Worm (Caenorhabditis elegans) whole organism, L4 larva: Measurements from ENCODE around the gene hlh-31.
"Not testable (repeated sequence)": the region's sequence is repeated elsewhere in the genome, so short reads cannot be mapped to it uniquely, and the experiment has no call there.

Source experiments
- F37D6.2 ChIP-seq: sonication (generic microtip); optimal IDR thresholded peaks from 2 replicates; lab custom pipeline; 2016; ENCODE audit warnings: mild to moderate bottlenecking, missing genetic modification characterization, missing compliant biosample characterization
- ZK337.2 ChIP-seq: fragments of 200-800 bp; sonication (Bioruptor generic); IDR thresholded peaks from 2 replicates; pipeline ENCODE4 v1.3.6; 2022; ENCODE audit warnings: missing genetic modification reagents, missing genetic modification characterization, missing compliant biosample characterization
- ZK546.5 ChIP-seq, 2 experiments: sonication (generic microtip); optimal IDR thresholded peaks; 2 replicates each; lab custom pipeline; 2017; ENCODE audit warnings: missing biosample characterization in 2 of 2, missing genetic modification characterization in 2 of 2
- aha-1 ChIP-seq: fragments of 150-350 bp; peaks from one replicate; lab custom pipeline; 2014; ENCODE audit warnings: missing biosample characterization, missing genetic modification characterization
- aly-2 ChIP-seq: sonication (generic microtip); optimal IDR thresholded peaks from 2 replicates; lab custom pipeline; 2018; ENCODE audit warnings: missing biosample characterization, missing genetic modification characterization
- arid-1 ChIP-seq: fragments of 200-800 bp; sonication (Bioruptor generic); conservative IDR thresholded peaks from 2 replicates; pipeline ENCODE4 v1.3.6; 2022; ENCODE audit warnings: missing genetic modification reagents, missing genetic modification characterization, missing compliant biosample characterization
- daf-16 ChIP-seq, 3 experiments: sonication (generic microtip); optimal IDR thresholded peaks; 2 replicates each; lab custom pipeline; 2016 to 2017; ENCODE audit warnings: missing genetic modification characterization in 3 of 3, missing genetic modification reagents in 3 of 3, mild to moderate bottlenecking in 2 of 3, missing compliant biosample characterization in 2 of 3, missing biosample characterization in 1 of 3, moderate library complexity in 1 of 3
- daf-8 ChIP-seq: fragments of 200-800 bp; sonication (Bioruptor generic); IDR thresholded peaks from 2 replicates; pipeline ENCODE4 v1.3.6; 2022; ENCODE audit warnings: missing genetic modification characterization, missing compliant biosample characterization
- dmd-9 ChIP-seq: fragments of 200-800 bp; sonication (Bioruptor generic); IDR thresholded peaks from 2 replicates; pipeline ENCODE4 v1.3.6; 2022; ENCODE audit warnings: missing genetic modification reagents, missing genetic modification characterization, missing compliant biosample characterization
- egl-43 ChIP-seq: fragments of 200-800 bp; sonication (Bioruptor generic); IDR thresholded peaks from 2 replicates; pipeline ENCODE4 v1.3.6; 2022; ENCODE audit warnings: missing genetic modification reagents, missing genetic modification characterization, missing compliant biosample characterization
- gei-8 ChIP-seq: fragments of 200-800 bp; sonication (Bioruptor generic); optimal IDR thresholded peaks from 2 replicates; lab custom pipeline; 2018; ENCODE audit warnings: mild to moderate bottlenecking, missing genetic modification characterization, missing compliant biosample characterization
- hlh-30 ChIP-seq: sonication (generic microtip); optimal IDR thresholded peaks from 2 replicates; lab custom pipeline; 2017; ENCODE audit warnings: antibody characterized with exemption, mild to moderate bottlenecking, missing genetic modification characterization, missing compliant biosample characterization; ENCODE audit not compliant: insufficient read depth
- hmg-1.1 ChIP-seq: fragments of 200-800 bp; sonication (Bioruptor generic); IDR thresholded peaks from 2 replicates; pipeline ENCODE4 v1.3.6; 2022; ENCODE audit warnings: missing genetic modification reagents, missing genetic modification characterization, missing compliant biosample characterization
- lim-7 ChIP-seq: fragments of 200-800 bp; sonication (Bioruptor generic); IDR thresholded peaks from 2 replicates; pipeline ENCODE4 v1.3.6; 2022; ENCODE audit warnings: missing genetic modification characterization, missing compliant biosample characterization
- lir-3 ChIP-seq: sonication (generic microtip); optimal IDR thresholded peaks from 2 replicates; lab custom pipeline; 2016; ENCODE audit warnings: mild to moderate bottlenecking, missing genetic modification characterization, missing compliant biosample characterization
- nhr-25 ChIP-seq: sonication (generic microtip); optimal IDR thresholded peaks from 2 replicates; lab custom pipeline; 2017; ENCODE audit warnings: missing genetic modification characterization, mild to moderate bottlenecking, missing compliant biosample characterization, antibody characterized with exemption, moderate library complexity, borderline replicate concordance; ENCODE audit not compliant: insufficient read depth
- pqm-1 ChIP-seq: sonication (generic microtip); optimal IDR thresholded peaks from 2 replicates; lab custom pipeline; 2017; ENCODE audit warnings: missing biosample characterization, missing genetic modification characterization
- snpc-1.2 ChIP-seq: fragments of 200-800 bp; sonication (Bioruptor generic); IDR thresholded peaks from 2 replicates; pipeline ENCODE4 v1.3.6; 2022; ENCODE audit warnings: missing genetic modification reagents, missing genetic modification characterization, missing compliant biosample characterization
- snpc-4 ChIP-seq: fragments of 150-350 bp; optimal IDR thresholded peaks from 2 replicates; lab custom pipeline; 2014; ENCODE audit warnings: missing biosample characterization, missing genetic modification characterization
- unc-62 ChIP-seq, 3 experiments: fragments of 150-350 bp in 1 of 3; sonication (generic microtip); optimal IDR thresholded peaks in 2 of 3; peaks in 1 of 3; 1 replicate in 1 of 3; 2 replicates in 2 of 3; lab custom pipeline; 2014 to 2017; ENCODE audit warnings: missing biosample characterization in 3 of 3, missing genetic modification characterization in 3 of 3, missing genetic modification reagents in 3 of 3, missing genotype in 1 of 3

The hlh-31 gene

ce11 chrIV:16290745-16291144 lies 33.3 kb downstream of the hlh-31 start, which contains the start of gene srz-75:
Gene srz-75 (minus strand): TSS chrIV:16290845.
- TF ChIP-seq aha-1, result peak; percentile 64
- no peak for TF ChIP-seq gei-8
- no peak for TF ChIP-seq hmg-1.1 (GFP tag; lab: Robert Waterston, UW)
- no peak for TF ChIP-seq arid-1 (GFP tag; lab: Robert Waterston, UW)
- peak in 1 of 2 experiments; percentile 77 for TF ChIP-seq unc-62 (GFP tag; optimal IDR thresholded peaks at IDR 0.05 in 1 of 2; lab: Kevin White, UChicago)
- no peak for TF ChIP-seq unc-62 (tag; optimal IDR thresholded peaks at IDR 0.05; lab: Kevin White, UChicago)

DNA sequence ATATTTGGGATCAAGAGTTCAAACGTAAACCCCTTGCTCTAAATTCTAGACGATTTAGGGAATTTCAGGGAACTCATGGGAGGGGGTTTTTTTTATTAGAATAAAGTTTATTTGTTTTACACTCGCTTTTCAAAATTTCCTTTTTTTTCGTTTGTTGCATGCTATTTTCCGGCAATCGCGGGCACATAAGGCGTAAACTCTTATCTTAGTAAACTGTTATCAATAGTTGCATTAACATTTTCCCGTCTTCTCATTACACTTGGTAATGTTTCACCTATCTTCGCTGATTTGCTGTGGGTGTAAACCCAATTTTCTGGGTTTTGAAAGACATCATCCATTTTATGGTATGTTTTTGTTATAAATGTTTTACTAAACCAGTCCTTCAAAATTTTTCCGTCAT lies 36.5 kb downstream of the hlh-31 start:
- TF ChIP-seq lir-3 (tag; lab: Kevin White, UChicago) (no peak), daf-16 (GFP tag; optimal IDR thresholded peaks at IDR 0.05; lab: Kevin White, UChicago) (no peak), daf-16 (tag; optimal IDR thresholded peaks at IDR 0.05; lab: Kevin White, UChicago) (peak; percentile 69), pqm-1 (tag; lab: Kevin White, UChicago) (peak; percentile 68)

DNA sequence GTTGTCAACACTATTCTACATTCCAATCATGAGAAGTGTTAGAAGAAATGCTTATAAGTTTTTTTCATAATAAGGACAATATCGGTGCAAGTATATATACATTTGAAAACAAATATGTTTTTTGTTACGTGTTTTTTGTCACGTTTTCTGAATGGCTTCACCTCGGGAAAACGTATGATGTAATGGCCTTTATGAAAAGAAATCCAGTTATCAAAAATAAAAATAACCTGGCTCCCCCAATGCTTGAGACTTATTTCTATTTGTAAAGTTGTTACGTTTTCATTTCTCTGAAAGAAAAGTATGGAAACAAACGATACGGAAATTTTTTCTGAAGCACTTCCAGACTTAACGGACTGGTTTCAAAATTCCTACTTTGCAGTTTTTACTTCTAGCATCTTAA lies 41.4 kb downstream of the hlh-31 start, which contains the start of gene srz-72:
Gene srz-72 (plus strand): TSS at position 301 of the 400 bp plus-strand sequence.
- no peak for TF ChIP-seq snpc-4 (tag; lab: Kevin White, UChicago)
- no peak for TF ChIP-seq daf-16 (GFP tag; optimal IDR thresholded peaks at IDR 0.05; lab: Kevin White, UChicago)
- TF ChIP-seq daf-16 (tag; optimal IDR thresholded peaks at IDR 0.05; lab: Kevin White, UChicago), result no peak
- TF ChIP-seq, all 104 proteins: peak for 0

ce11 chrIV:16306918-16307317 lies 49.5 kb downstream of the hlh-31 start:
- TF ChIP-seq hmg-1.1 (GFP tag; lab: Robert Waterston, UW), result no peak
- no peak for TF ChIP-seq aly-2 (tag; lab: Kevin White, UChicago)
- peak; percentile 83 for TF ChIP-seq snpc-1.2
- no peak for TF ChIP-seq F37D6.2 (tag; lab: Kevin White, UChicago)
- TF ChIP-seq daf-8 (GFP tag; lab: Robert Waterston, UW), result no peak
- TF ChIP-seq ZK337.2, result no peak
- TF ChIP-seq unc-62 (GFP tag; optimal IDR thresholded peaks at IDR 0.05 in 1 of 2; lab: Kevin White, UChicago), result no peak
- TF ChIP-seq unc-62 (tag; optimal IDR thresholded peaks at IDR 0.05; lab: Kevin White, UChicago), result no peak
- no peak for TF ChIP-seq lim-7 (GFP tag; lab: Robert Waterston, UW)
- TF ChIP-seq dmd-9 (GFP tag; lab: Robert Waterston, UW), result no peak
- no peak for TF ChIP-seq ZK546.5 (tag; optimal IDR thresholded peaks at IDR 0.05; lab: Kevin White, UChicago)
- TF ChIP-seq egl-43, result 0 out of 2 replicates have a peak, but pooled peaks have one; percentile 47

ce11 chrIV:16307925-16308324 lies 50.5 kb downstream of the hlh-31 start, which contains the start of gene rac-2:
Gene rac-2 (plus strand): TSS chrIV:16308225.
- TF ChIP-seq nhr-25; snpc-4 (tag; lab: Kevin White, UChicago); hlh-30 (tag; lab: Kevin White, UChicago): not testable (repeated sequence)
